Worm (Caenorhabditis elegans) whole organism, L4/young adult: Measurements from ENCODE around the gene Y14H12B.2.

ENCODE experiments used
- W03F9.2 ChIP-seq: fragments of 150-350 bp; optimal IDR thresholded peaks from 2 replicates; lab custom pipeline; 2014; ENCODE audit warnings: missing biosample characterization, missing genetic modification characterization
- dao-5 ChIP-seq: sonication (generic microtip); optimal IDR thresholded peaks from 2 replicates; lab custom pipeline; 2016; ENCODE audit warnings: missing genotype, missing genetic modification characterization, moderate library complexity, missing compliant biosample characterization
- him-1 ChIP-seq: sonication (generic microtip); optimal IDR thresholded peaks from 2 replicates; lab custom pipeline; 2016; ENCODE audit warnings: missing genotype, missing genetic modification reagents, missing genetic modification characterization, missing compliant biosample characterization

ce11 chrII:3897758-3898494 lies 35.6 kb downstream of the Y14H12B.2 start, which contains the start of gene F53C3.6:
- no peak for TF ChIP-seq him-1
- no peak for TF ChIP-seq W03F9.2 (tag; lab: Kevin White, UChicago)
- TF ChIP-seq dao-5 (tag; lab: Kevin White, UChicago), result no peak
